Fruit fly (Drosophila melanogaster) Kc167 (cell line): ENCODE data around the gene CG43218.

Experiments
- Myc ChIP-seq: fragments of >200 bp; optimal IDR thresholded peaks from 2 replicates; lab custom pipeline; 2017; ENCODE audit warnings: missing external identifiers
- Sin3A ChIP-seq: fragments of >200 bp; optimal IDR thresholded peaks from 2 replicates; lab custom pipeline; 2018; ENCODE audit warnings: missing external identifiers
- h ChIP-seq: fragments of >200 bp; optimal IDR thresholded peaks from 3 replicates; lab custom pipeline; 2018; ENCODE audit warnings: missing external identifiers
- insv ChIP-seq: fragments of >200 bp; optimal IDR thresholded peaks from 3 replicates; lab custom pipeline; 2018; ENCODE audit warnings: missing external identifiers
- psq ChIP-seq: fragments of >200 bp; optimal IDR thresholded peaks from 2 replicates; lab custom pipeline; 2017; ENCODE audit warnings: missing external identifiers
- ttk ChIP-seq: sonication (Bioruptor generic); optimal IDR thresholded peaks from 2 replicates; lab custom pipeline; 2017; ENCODE audit warnings: missing external identifiers

Gene CG43218

DNA sequence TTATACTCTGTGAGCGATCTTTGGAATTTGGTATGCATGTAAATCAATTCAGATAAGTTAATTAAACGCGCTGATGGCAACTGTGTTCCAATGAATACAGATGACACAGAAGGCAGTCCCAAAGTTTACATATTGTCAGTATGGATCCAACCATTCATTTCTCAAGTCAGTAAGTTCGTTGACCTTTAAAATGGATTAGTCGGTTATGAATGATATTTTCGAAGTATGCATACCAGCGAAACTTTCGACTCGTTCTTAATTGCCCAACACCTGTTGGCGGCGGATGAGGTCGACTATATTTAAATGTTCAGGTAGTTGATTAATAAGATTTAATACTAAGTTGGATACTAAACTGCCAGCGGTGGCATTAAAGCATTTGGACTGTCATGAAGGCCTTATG, 32.5 kb downstream of the CG43218 start:
- TF ChIP-seq h (lab: Kevin White, UChicago) (no peak), Myc (lab: Kevin White, UChicago) (no peak), insv (lab: Kevin White, UChicago) (no peak), ttk (no peak), psq (lab: Kevin White, UChicago) (no peak), Sin3A (no peak)

- TF ChIP-seq Myc (lab: Kevin White, UChicago) (no peak), h (lab: Kevin White, UChicago) (no peak), psq (lab: Kevin White, UChicago) (no peak), insv (lab: Kevin White, UChicago) (no peak), ttk (no peak), Sin3A (no peak)
These were observed 33.2 kb downstream of the CG43218 start for dm6 chr3L:21291055-21291454.

- TF ChIP-seq Myc (lab: Kevin White, UChicago) (no peak), psq (lab: Kevin White, UChicago) (no peak), Sin3A (no peak), insv (lab: Kevin White, UChicago) (no peak), ttk (no peak), h (lab: Kevin White, UChicago) (no peak)
These were observed 34.9 kb downstream of the CG43218 start, which contains the start of gene Cpr78Ca for dm6 chr3L:21292700-21293099. Gene Cpr78Ca (minus strand): TSS chr3L:21292800.

DNA sequence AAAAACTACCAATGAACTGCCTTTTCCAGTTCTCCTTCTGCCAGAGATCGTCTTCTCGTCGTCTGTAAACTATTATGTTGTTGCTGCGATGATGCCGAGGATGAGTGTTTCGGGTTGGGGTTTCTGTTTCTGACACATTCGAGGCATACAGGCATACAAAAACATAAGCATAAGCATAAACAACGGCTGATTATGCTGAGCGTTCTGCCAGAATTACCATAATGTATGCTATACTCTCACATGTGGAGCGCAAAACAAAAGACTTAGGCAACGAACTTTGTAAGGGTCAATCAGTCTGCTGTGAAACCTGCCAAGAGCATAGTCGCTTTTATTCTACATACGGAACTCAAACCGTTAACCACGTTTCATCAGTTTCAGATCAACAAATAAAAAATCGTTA, 36.4 kb downstream of the CG43218 start, which contains the start of gene Cpr78Cb:
Gene Cpr78Cb, plus strand, starts transcription at position 291 of the 400 bp plus-strand sequence.
- TF ChIP-seq insv (lab: Kevin White, UChicago) (no peak), Myc (lab: Kevin White, UChicago) (no peak), h (lab: Kevin White, UChicago) (no peak), ttk (no peak), psq (lab: Kevin White, UChicago) (no peak), Sin3A (no peak)

- no peak for TF ChIP-seq insv (lab: Kevin White, UChicago)
- no peak for TF ChIP-seq psq (lab: Kevin White, UChicago)
- TF ChIP-seq Sin3A, result no peak
- TF ChIP-seq ttk, result no peak
- no peak for TF ChIP-seq h (lab: Kevin White, UChicago)
- no peak for TF ChIP-seq Myc (lab: Kevin White, UChicago)
These were observed 39.9 kb downstream of the CG43218 start, which contains the start of gene Edg78E for dm6 chr3L:21297703-21298102. Gene Edg78E (minus strand): TSS chr3L:21297803.

- TF ChIP-seq psq (lab: Kevin White, UChicago) (no peak), h (lab: Kevin White, UChicago) (no peak), Sin3A (no peak), ttk (no peak), Myc (lab: Kevin White, UChicago) (no peak), insv (lab: Kevin White, UChicago) (no peak)
These were observed 40.6 kb downstream of the CG43218 start, which contains the start of gene CG43702 for dm6 chr3L:21298375-21298774. Gene CG43702 (plus strand): TSS chr3L:21298675.

DNA sequence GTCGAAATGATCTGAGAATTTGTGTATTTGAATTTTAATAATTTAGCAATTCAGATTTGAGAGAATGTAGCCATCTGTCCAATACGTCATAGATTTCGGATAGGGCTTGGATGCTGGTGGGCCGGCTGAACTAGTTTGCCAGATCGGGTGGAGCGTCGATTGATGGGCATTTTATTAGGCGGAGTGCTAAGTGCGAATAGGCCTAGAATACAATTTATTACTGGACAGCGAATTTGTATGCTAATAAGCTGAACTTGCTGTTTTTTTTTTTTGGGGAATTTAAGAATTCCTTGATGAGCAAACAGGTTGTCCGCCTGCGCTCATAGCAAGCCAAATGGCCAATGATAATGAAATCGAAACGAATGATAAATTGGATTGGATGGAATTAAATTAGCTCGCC, 41.4 kb downstream of the CG43218 start:
- no peak for TF ChIP-seq h (lab: Kevin White, UChicago)
- no peak for TF ChIP-seq Myc (lab: Kevin White, UChicago)
- no peak for TF ChIP-seq insv (lab: Kevin White, UChicago)
- TF ChIP-seq Sin3A, result no peak

- TF ChIP-seq Sin3A (no peak), insv (lab: Kevin White, UChicago) (no peak)
These were observed 42.5 kb downstream of the CG43218 start, which contains the start of gene Cpr78Cc for dm6 chr3L:21300280-21300679. Gene Cpr78Cc (plus strand): TSS chr3L:21300580.

DNA sequence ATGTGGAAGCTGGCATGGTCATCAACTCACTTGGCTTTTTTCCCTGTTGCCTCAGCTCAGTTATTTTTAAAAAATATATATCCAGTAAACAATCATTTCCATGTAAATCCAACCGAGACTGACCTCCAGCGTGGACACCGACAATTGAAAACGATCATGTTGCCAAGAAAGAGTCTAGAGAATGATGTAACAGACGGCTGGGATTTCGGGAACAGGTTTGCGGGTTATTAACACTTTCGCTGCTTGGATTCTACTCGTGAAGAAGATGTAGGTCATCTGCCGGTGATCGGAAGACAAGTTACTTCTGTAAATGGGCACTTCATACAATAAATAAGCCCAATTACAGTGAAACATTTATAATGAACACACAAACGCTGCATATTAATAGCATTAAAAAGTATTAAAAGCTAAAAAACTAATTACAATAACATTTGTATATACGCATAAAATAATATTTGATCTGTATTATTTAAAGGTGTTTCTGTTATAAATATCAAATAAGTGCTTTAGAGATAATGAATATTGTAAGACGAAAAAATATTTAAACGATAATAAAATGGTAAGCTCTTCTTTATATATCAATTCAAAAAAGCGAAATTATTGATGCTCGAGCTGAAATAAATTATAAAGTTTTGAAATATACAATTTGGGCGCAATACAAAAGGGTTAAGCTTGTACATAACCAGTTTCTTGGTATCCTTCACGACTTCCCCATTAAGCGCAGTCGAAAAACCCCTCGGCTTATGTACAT, 44.1 kb downstream of the CG43218 start:
- no peak for TF ChIP-seq Myc (lab: Kevin White, UChicago)
- TF ChIP-seq insv (lab: Kevin White, UChicago), result no peak
- no peak for TF ChIP-seq psq (lab: Kevin White, UChicago)
- TF ChIP-seq Sin3A, result no peak
- no peak for TF ChIP-seq h (lab: Kevin White, UChicago)
- TF ChIP-seq ttk, result no peak

DNA sequence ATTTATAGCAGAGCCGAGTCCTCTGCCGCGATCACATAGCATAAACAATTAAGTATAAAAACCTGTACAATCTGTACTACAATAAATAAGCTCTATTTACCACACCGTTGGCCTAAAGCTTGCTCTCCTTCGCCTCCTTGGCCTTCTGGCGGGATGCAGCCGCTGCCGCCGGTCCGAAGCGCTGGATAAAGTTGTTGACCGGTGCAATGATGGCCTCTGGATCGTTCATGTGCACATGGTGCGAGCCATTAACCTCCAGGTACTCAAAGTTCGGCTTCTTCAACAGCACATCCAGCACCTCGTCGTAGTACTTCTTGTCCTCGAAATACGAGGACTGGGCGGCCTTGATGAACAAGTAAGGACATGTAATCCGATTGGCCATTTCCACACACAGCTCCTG, 44.7 kb downstream of the CG43218 start:
- TF ChIP-seq Myc (lab: Kevin White, UChicago), result no peak
- TF ChIP-seq h (lab: Kevin White, UChicago), result no peak
- no peak for TF ChIP-seq ttk
- TF ChIP-seq Sin3A, result no peak
- TF ChIP-seq psq (lab: Kevin White, UChicago), result no peak
- TF ChIP-seq insv (lab: Kevin White, UChicago), result no peak

DNA sequence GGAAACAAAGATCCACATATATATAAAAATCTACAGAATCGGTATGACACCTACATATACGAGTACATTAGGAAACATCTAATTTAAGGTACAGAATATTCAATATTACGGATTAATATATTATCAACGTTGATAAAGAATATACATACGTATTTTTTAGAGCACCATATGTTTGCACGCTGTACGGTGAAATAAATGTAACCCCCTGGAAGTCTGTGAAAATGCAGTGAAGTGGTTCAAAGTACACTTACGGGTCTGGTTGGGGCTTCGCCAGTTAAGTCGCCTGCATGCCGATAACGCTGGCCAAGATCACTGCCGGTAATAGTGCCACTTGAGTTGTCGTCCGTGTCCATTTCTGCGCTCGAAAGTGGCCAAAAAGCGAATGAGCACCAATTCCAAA, 45.8 kb downstream of the CG43218 start:
- TF ChIP-seq ttk (no peak), psq (lab: Kevin White, UChicago) (no peak), h (lab: Kevin White, UChicago) (no peak), Sin3A (no peak), insv (lab: Kevin White, UChicago) (no peak), Myc (lab: Kevin White, UChicago) (no peak)

- no peak for TF ChIP-seq ttk
- no peak for TF ChIP-seq Sin3A
- no peak for TF ChIP-seq Myc (lab: Kevin White, UChicago)
- no peak for TF ChIP-seq insv (lab: Kevin White, UChicago)
- no peak for TF ChIP-seq h (lab: Kevin White, UChicago)
- no peak for TF ChIP-seq psq (lab: Kevin White, UChicago)
These were observed 46.6 kb downstream of the CG43218 start, which contains the start of the genes CG11309 and CG7632 for dm6 chr3L:21304400-21304799. Gene CG11309 (minus strand): TSS chr3L:21304658. Gene CG7632 (plus strand): TSS chr3L:21304697.
